5 worm cellular contexts compared by ENCODE assay signal in genomic region chrX:5816346-5816745, ce11.
TF ChIP-seq lines count a peak whose summit lies in the region.

No protein-coding gene starts in this region.

TF ChIP-seq in whole organism, L1 larva, 84 proteins besides CTCF, POLR2A, EP300 and RAD21 (continues in another document):
- peak; percentile 64 for TF ChIP-seq lin-14 (GFP tag; optimal IDR thresholded peaks at IDR 0.05; lab: Kevin White, UChicago)
- no peak for TF ChIP-seq Y116A8C.19 (tag; optimal IDR thresholded peaks at IDR 0.05; lab: Kevin White, UChicago; ENCODE audit: borderline replicate concordance)
- peak; percentile 3 for TF ChIP-seq xbp-1 (tag; optimal IDR thresholded peaks at IDR 0.05; lab: Kevin White, UChicago)
- TF ChIP-seq mep-1 (tag; optimal IDR thresholded peaks at IDR 0.05; lab: Kevin White, UChicago), result no peak
- TF ChIP-seq nhr-47 (tag; optimal IDR thresholded peaks at IDR 0.05; lab: Kevin White, UChicago), result peak; percentile 12
- TF ChIP-seq efl-1 (optimal IDR thresholded peaks at IDR 0.05; lab: Kevin White, UChicago), result no peak
- TF ChIP-seq efl-1 (GFP tag; optimal IDR thresholded peaks at IDR 0.05 in 1 of 2; lab: Kevin White, UChicago), result peak in 1 of 2 experiments; percentile 36
- TF ChIP-seq sup-37 (GFP tag; optimal IDR thresholded peaks at IDR 0.05; lab: Kevin White, UChicago), result no peak
- no peak for TF ChIP-seq ceh-88 (GFP tag; IDR thresholded peaks at IDR 0.05; lab: Robert Waterston, UW)
- TF ChIP-seq alr-1 (tag; optimal IDR thresholded peaks at IDR 0.05; lab: Kevin White, UChicago; ENCODE audit: borderline replicate concordance), result no peak
- TF ChIP-seq lsy-2 (tag; optimal IDR thresholded peaks at IDR 0.05; lab: Kevin White, UChicago), result peak in 1 of 2 experiments; percentile 13
- no peak for TF ChIP-seq nhr-90 (tag; optimal IDR thresholded peaks at IDR 0.05; lab: Kevin White, UChicago; ENCODE audit: poor library complexity)
- no peak for TF ChIP-seq egl-27 (tag; optimal IDR thresholded peaks at IDR 0.05; lab: Kevin White, UChicago)
- TF ChIP-seq dpl-1 (GFP tag; optimal IDR thresholded peaks at IDR 0.05; lab: Kevin White, UChicago), result no peak
- TF ChIP-seq zag-1 (tag; optimal IDR thresholded peaks at IDR 0.05; lab: Kevin White, UChicago), result no peak
- TF ChIP-seq nhr-237 (tag; optimal IDR thresholded peaks at IDR 0.05; lab: Kevin White, UChicago), result no peak
- no peak for TF ChIP-seq dsc-1 (tag; optimal IDR thresholded peaks at IDR 0.05; lab: Kevin White, UChicago)
- peak in 1 of 3 experiments; percentile 13 for TF ChIP-seq ceh-82 (tag; optimal IDR thresholded peaks at IDR 0.05; lab: Kevin White, UChicago)

TF ChIP-seq in whole organism, L3 larva, 47 proteins besides CTCF, POLR2A, EP300 and RAD21:
- no peak for TF ChIP-seq nhr-43 (tag; optimal IDR thresholded peaks at IDR 0.05; lab: Kevin White, UChicago; ENCODE audit: poor library complexity, severe bottlenecking)
- no peak for TF ChIP-seq ceh-9 (tag; optimal IDR thresholded peaks at IDR 0.05; lab: Kevin White, UChicago)
- peak; percentile 72 for TF ChIP-seq nfya-1 (tag; optimal IDR thresholded peaks at IDR 0.05; lab: Kevin White, UChicago; ENCODE audit: insufficient read depth)
- no peak for TF ChIP-seq unc-62 (GFP tag; optimal IDR thresholded peaks at IDR 0.05; lab: Kevin White, UChicago)
- TF ChIP-seq lin-39 (tag; optimal IDR thresholded peaks at IDR 0.05; lab: Kevin White, UChicago), result peak; percentile 59
- TF ChIP-seq nhr-77 (tag; optimal IDR thresholded peaks at IDR 0.05; lab: Kevin White, UChicago), result no peak
- TF ChIP-seq ama-1 (optimal IDR thresholded peaks at IDR 0.05; lab: Kevin White, UChicago), result no peak
- peak; percentile 63 for TF ChIP-seq egl-5 (tag; optimal IDR thresholded peaks at IDR 0.05; lab: Kevin White, UChicago)
- no peak for TF ChIP-seq daf-12 (tag; optimal IDR thresholded peaks at IDR 0.05; lab: Kevin White, UChicago)
- TF ChIP-seq aly-2 (tag; optimal IDR thresholded peaks at IDR 0.05; lab: Kevin White, UChicago), result no peak
- TF ChIP-seq jun-1 (tag; optimal IDR thresholded peaks at IDR 0.05; lab: Kevin White, UChicago), result no peak
- no peak for TF ChIP-seq tbx-2 (tag; optimal IDR thresholded peaks at IDR 0.05; lab: Kevin White, UChicago)
- no peak for TF ChIP-seq ZK546.5 (tag; optimal IDR thresholded peaks at IDR 0.05; lab: Kevin White, UChicago)

TF ChIP-seq in whole organism, early embryonic, 17 proteins besides CTCF, POLR2A, EP300 and RAD21:
- TF ChIP-seq hnd-1 (tag; optimal IDR thresholded peaks at IDR 0.05; lab: Kevin White, UChicago), result no peak
- TF ChIP-seq ama-1 (optimal IDR thresholded peaks at IDR 0.05; lab: Kevin White, UChicago), result no peak
- TF ChIP-seq F13C5.2 (tag; optimal IDR thresholded peaks at IDR 0.05; lab: Kevin White, UChicago), result peak; percentile 55
- TF ChIP-seq tbx-37 (GFP tag; conservative IDR thresholded peaks at IDR 0.05; lab: Robert Waterston, UW), result no peak
- peak; percentile 75 for TF ChIP-seq hmg-4 (GFP tag; optimal IDR thresholded peaks at IDR 0.05; lab: Kevin White, UChicago)
- no peak for TF ChIP-seq ceh-36 (tag; optimal IDR thresholded peaks at IDR 0.05; lab: Kevin White, UChicago)
- no peak for TF ChIP-seq pes-1 (GFP tag; IDR thresholded peaks at IDR 0.05; lab: Robert Waterston, UW)
- TF ChIP-seq flt-1 (GFP tag; IDR thresholded peaks at IDR 0.05; lab: Robert Waterston, UW), result 0 out of 2 replicates have a peak, but pooled peaks have one; percentile 7
- TF ChIP-seq hmbx-1 (tag; optimal IDR thresholded peaks at IDR 0.05; lab: Kevin White, UChicago), result no peak
- no peak for TF ChIP-seq ceh-13 (GFP tag; optimal IDR thresholded peaks at IDR 0.05; lab: Kevin White, UChicago)
- peak; percentile 23 for TF ChIP-seq aly-1 (tag; optimal IDR thresholded peaks at IDR 0.05; lab: Kevin White, UChicago)
- no peak for TF ChIP-seq tra-4 (tag; optimal IDR thresholded peaks at IDR 0.05; lab: Kevin White, UChicago)
- TF ChIP-seq B0310.2 (tag; optimal IDR thresholded peaks at IDR 0.05; lab: Kevin White, UChicago), result peak; percentile 1
- no peak for TF ChIP-seq scrt-1 (GFP tag; IDR thresholded peaks at IDR 0.05; lab: Robert Waterston, UW)
- TF ChIP-seq sea-1 (GFP tag; conservative IDR thresholded peaks at IDR 0.05; lab: Robert Waterston, UW), result no peak
- no peak for TF ChIP-seq ets-7 (tag; optimal IDR thresholded peaks at IDR 0.05; lab: Kevin White, UChicago)
- TF ChIP-seq tbx-11 (GFP tag; IDR thresholded peaks at IDR 0.05; lab: Robert Waterston, UW), result no peak
TF ChIP-seq in whole organism, early embryonic: peak in this region for 5.

TF ChIP-seq in whole organism, midembryonic, 9 proteins besides CTCF, POLR2A, EP300 and RAD21:
- TF ChIP-seq ref-1 (GFP tag; conservative IDR thresholded peaks at IDR 0.05; lab: Robert Waterston, UW), result no peak
- 0 out of 2 replicates have a peak, but pooled peaks have one; percentile 29 for TF ChIP-seq ztf-29 (GFP tag; IDR thresholded peaks at IDR 0.05; lab: Robert Waterston, UW)
- TF ChIP-seq cog-1 (tag; optimal IDR thresholded peaks at IDR 0.05; lab: Kevin White, UChicago), result peak; percentile 70
- TF ChIP-seq ztf-23 (GFP tag; IDR thresholded peaks at IDR 0.05; lab: Robert Waterston, UW), result no peak
- peak; percentile 17 for TF ChIP-seq med-1 (GFP tag; optimal IDR thresholded peaks at IDR 0.05; lab: Kevin White, UChicago; ENCODE audit: insufficient read depth)
- TF ChIP-seq flt-1 (GFP tag; IDR thresholded peaks at IDR 0.05; lab: Robert Waterston, UW), result no peak
- 0 out of 2 replicates have a peak, but pooled peaks have one; percentile 22 for TF ChIP-seq tab-1 (GFP tag; IDR thresholded peaks at IDR 0.05; lab: Robert Waterston, UW)

TF ChIP-seq in whole organism, young adult, 124 proteins besides CTCF, POLR2A, EP300 and RAD21:
- TF ChIP-seq egl-18 (GFP tag; IDR thresholded peaks at IDR 0.05; lab: Robert Waterston, UW) (no peak), nhr-90 (tag; optimal IDR thresholded peaks at IDR 0.05; lab: Kevin White, UChicago) (no peak), aptf-3 (GFP tag; IDR thresholded peaks at IDR 0.05; lab: Robert Waterston, UW) (0 out of 2 replicates have a peak, but pooled peaks have one; percentile 42), ztf-22 (GFP tag; optimal IDR thresholded peaks at IDR 0.05; lab: Kevin White, UChicago) (no peak), hlh-12 (tag; optimal IDR thresholded peaks at IDR 0.05; lab: Kevin White, UChicago) (no peak), ceh-100 (GFP tag; IDR thresholded peaks at IDR 0.05; lab: Robert Waterston, UW) (no peak), madf-10 (tag; optimal IDR thresholded peaks at IDR 0.05; lab: Kevin White, UChicago) (peak; percentile 98), K12H6.12 (tag; optimal IDR thresholded peaks at IDR 0.05; lab: Kevin White, UChicago) (peak; percentile 17), F55B11.4 (tag; optimal IDR thresholded peaks at IDR 0.05; lab: Kevin White, UChicago; ENCODE audit: borderline replicate concordance, insufficient read depth) (no peak), ceh-27 (GFP tag; optimal IDR thresholded peaks at IDR 0.05; lab: Kevin White, UChicago) (no peak), bed-1 (GFP tag; IDR thresholded peaks at IDR 0.05; lab: Robert Waterston, UW) (no peak), zfh-2 (GFP tag; conservative IDR thresholded peaks at IDR 0.05; lab: Robert Waterston, UW) (peak; percentile 85), mcd-1 (GFP tag; IDR thresholded peaks at IDR 0.05; lab: Robert Waterston, UW) (0 out of 2 replicates have a peak, but pooled peaks have one; percentile 7), him-1 (tag; optimal IDR thresholded peaks at IDR 0.05; lab: Kevin White, UChicago) (no peak), F57A8.1 (GFP tag; optimal IDR thresholded peaks at IDR 0.05; lab: Kevin White, UChicago) (no peak), madf-3 (GFP tag; IDR thresholded peaks at IDR 0.05; lab: Robert Waterston, UW) (no peak), hsf-1 (GFP tag; IDR thresholded peaks at IDR 0.05; lab: Robert Waterston, UW) (no peak), bed-2 (GFP tag; IDR thresholded peaks at IDR 0.05; lab: Robert Waterston, UW) (0 out of 2 replicates have a peak, but pooled peaks have one; percentile 23), sptf-2 (GFP tag; optimal IDR thresholded peaks at IDR 0.05; lab: Kevin White, UChicago) (no peak), egl-44 (GFP tag; IDR thresholded peaks at IDR 0.05; lab: Robert Waterston, UW) (no peak)
